Fruit fly (Drosophila melanogaster): ENCODE data around the gene CG31313.

The CG31313 gene

dm6 chr3R:14565065-14565977, 1.9 kb downstream of the CG31313 start, which contains the start of gene CG14852:
Gene CG14852 (plus strand): TSS chr3R:14565927.
- peak; percentile 63 for TF ChIP-seq Dif (GFP tag; optimal IDR thresholded peaks at IDR 0.05; ENCODE audit: partially characterized antibody)
- TF ChIP-seq Abd-B (GFP tag; optimal IDR thresholded peaks at IDR 0.05) = no peak
- TF ChIP-seq brk (GFP tag; optimal IDR thresholded peaks at IDR 0.05) = no peak
- no peak for TF ChIP-seq lola (GFP tag; optimal IDR thresholded peaks at IDR 0.05)

dm6 chr3R:14564705-14565064, 2.5 kb downstream of the CG31313 start, which contains the start of gene CG8087:
Gene CG8087 (minus strand): TSS chr3R:14564805.
- TF ChIP-seq Jra (GFP tag; optimal IDR thresholded peaks at IDR 0.05) (no peak), dl (GFP tag; optimal IDR thresholded peaks at IDR 0.05; ENCODE audit: insufficient read depth in 1 of 2, partially characterized antibody in 2 of 2) (no peak), Mio (GFP tag; optimal IDR thresholded peaks at IDR 0.05) (no peak), sage (GFP tag; optimal IDR thresholded peaks at IDR 0.05) (no peak), CG9705 (GFP tag; optimal IDR thresholded peaks at IDR 0.05) (no peak), pan (optimal IDR thresholded peaks at IDR 0.05) (no peak), tai (GFP tag; optimal IDR thresholded peaks at IDR 0.05) (no peak)

dm6 chr3R:14562040-14562439, 5.2 kb downstream of the CG31313 start, which contains the start of gene CG14851:
Gene CG14851 (plus strand): TSS chr3R:14562340.
- TF ChIP-seq N (GFP tag; optimal IDR thresholded peaks at IDR 0.05) (no peak), lola (GFP tag; optimal IDR thresholded peaks at IDR 0.05) (no peak), OdsH (GFP tag; optimal IDR thresholded peaks at IDR 0.05) (no peak), Myc (optimal IDR thresholded peaks at IDR 0.05) (no peak), Hr78 (GFP tag; optimal IDR thresholded peaks at IDR 0.05) (no peak), Rel (GFP tag; optimal IDR thresholded peaks at IDR 0.05) (no peak), Rel (tag; optimal IDR thresholded peaks at IDR 0.05) (no peak), rgr (GFP tag; optimal IDR thresholded peaks at IDR 0.05) (no peak), pan (optimal IDR thresholded peaks at IDR 0.05) (no peak), sv (GFP tag; optimal IDR thresholded peaks at IDR 0.05) (no peak), br (GFP tag; optimal IDR thresholded peaks at IDR 0.05) (no peak), sage (GFP tag; optimal IDR thresholded peaks at IDR 0.05) (no peak), fru (GFP tag; optimal IDR thresholded peaks at IDR 0.05) (no peak), dsf (GFP tag; optimal IDR thresholded peaks at IDR 0.05; ENCODE audit: borderline replicate concordance) (no peak), Hr83 (GFP tag; optimal IDR thresholded peaks at IDR 0.05; ENCODE audit: poor library complexity, severe bottlenecking) (no peak), foxo (GFP tag; optimal IDR thresholded peaks at IDR 0.05) (no peak)

- TF ChIP-seq h (GFP tag; optimal IDR thresholded peaks at IDR 0.05) (no peak), Dif (GFP tag; optimal IDR thresholded peaks at IDR 0.05; ENCODE audit: partially characterized antibody) (no peak), br (GFP tag; optimal IDR thresholded peaks at IDR 0.05) (no peak), foxo (GFP tag; optimal IDR thresholded peaks at IDR 0.05) (no peak), ey (GFP tag; optimal IDR thresholded peaks at IDR 0.05) (no peak), Hnf4 (GFP tag; optimal IDR thresholded peaks at IDR 0.05) (no peak), rgr (GFP tag; optimal IDR thresholded peaks at IDR 0.05) (no peak), tai (GFP tag; optimal IDR thresholded peaks at IDR 0.05) (no peak)
Measured at dm6 chr3R:14560635-14561034, 6.6 kb downstream of the CG31313 start, which contains the start of gene Jig. Gene Jig (plus strand): TSS chr3R:14560935.

- TF ChIP-seq pan (optimal IDR thresholded peaks at IDR 0.05) (no peak), psq (GFP tag; optimal IDR thresholded peaks at IDR 0.05) (no peak), usp (GFP tag; optimal IDR thresholded peaks at IDR 0.05) (no peak), h (GFP tag; optimal IDR thresholded peaks at IDR 0.05) (no peak), sage (GFP tag; optimal IDR thresholded peaks at IDR 0.05) (no peak), rgr (GFP tag; optimal IDR thresholded peaks at IDR 0.05) (no peak), woc (GFP tag; optimal IDR thresholded peaks at IDR 0.05) (no peak), Hr83 (GFP tag; optimal IDR thresholded peaks at IDR 0.05; ENCODE audit: poor library complexity, severe bottlenecking) (no peak), brk (GFP tag; optimal IDR thresholded peaks at IDR 0.05) (no peak), Hnf4 (GFP tag; optimal IDR thresholded peaks at IDR 0.05) (no peak), CrebA (GFP tag; optimal IDR thresholded peaks at IDR 0.05; ENCODE audit: borderline replicate concordance) (no peak)
Measured at dm6 chr3R:14559954-14560353, 7.3 kb downstream of the CG31313 start, which contains the start of gene CG14854. Gene CG14854 (minus strand): TSS chr3R:14560054.
